Worm (Caenorhabditis elegans): ENCODE results near the gene F27E5.7.

- TF ChIP-seq eyg-1 (tag; optimal IDR thresholded peaks at IDR 0.05): no peak
- no peak for TF ChIP-seq unc-3 (GFP tag; conservative IDR thresholded peaks at IDR 0.05)
- TF ChIP-seq unc-3 (tag; optimal IDR thresholded peaks at IDR 0.05): no peak
- TF ChIP-seq nhr-11 (tag; optimal IDR thresholded peaks at IDR 0.05): no peak
- no peak for TF ChIP-seq elt-2 (tag; optimal IDR thresholded peaks at IDR 0.05)
- TF ChIP-seq ama-1 (optimal IDR thresholded peaks at IDR 0.05): no peak
- no peak for TF ChIP-seq sox-4 (tag; optimal IDR thresholded peaks at IDR 0.05)
- TF ChIP-seq nfya-1 (tag; optimal IDR thresholded peaks at IDR 0.05): no peak
- TF ChIP-seq che-1 (tag; optimal IDR thresholded peaks at IDR 0.05): no peak
- no peak for TF ChIP-seq dve-1 (tag; optimal IDR thresholded peaks at IDR 0.05)
- no peak for TF ChIP-seq ceh-9 (tag; optimal IDR thresholded peaks at IDR 0.05)
- no peak for TF ChIP-seq fax-1 (tag; optimal IDR thresholded peaks at IDR 0.05)
These were observed 14.2 kb downstream of the F27E5.7 start for ce11 chrII:10136771-10137170.

Measured in whole organism, late embryonic.